Worm (Caenorhabditis elegans) whole organism, L3 larva: ENCODE measurements around the gene W01A11.1.

ENCODE experiments used
- R02D3.7 ChIP-seq: fragments of 150-350 bp; optimal IDR thresholded peaks from 2 replicates; lab custom pipeline; 2014; ENCODE audit warnings: missing biosample characterization, missing genetic modification characterization
- ZK546.5 ChIP-seq: sonication (generic microtip); optimal IDR thresholded peaks from 2 replicates; lab custom pipeline; 2017; ENCODE audit warnings: missing biosample characterization, missing genetic modification characterization
- aly-2 ChIP-seq: fragments of 150-350 bp; optimal IDR thresholded peaks from 2 replicates; lab custom pipeline; 2014; ENCODE audit warnings: missing biosample characterization, missing genetic modification characterization
- ama-1 ChIP-seq: fragments of 150-350 bp; optimal IDR thresholded peaks from 2 replicates; lab custom pipeline; 2018
- ceh-28 ChIP-seq: fragments of 150-350 bp; optimal IDR thresholded peaks from 2 replicates; lab custom pipeline; 2014; ENCODE audit warnings: missing biosample characterization, missing genetic modification reagents, missing genetic modification characterization
- ceh-82 ChIP-seq: fragments of 150-350 bp; optimal IDR thresholded peaks from 2 replicates; lab custom pipeline; 2014; ENCODE audit warnings: missing biosample characterization, missing genetic modification characterization
- daf-12 ChIP-seq: fragments of 150-350 bp; optimal IDR thresholded peaks from 2 replicates; lab custom pipeline; 2014; ENCODE audit warnings: missing biosample characterization, missing genetic modification reagents, missing genetic modification characterization
- egl-27 ChIP-seq: sonication (generic microtip); optimal IDR thresholded peaks from 4 replicates; lab custom pipeline; 2017; ENCODE audit warnings: missing biosample characterization, missing genetic modification reagents, missing genetic modification characterization
- egl-5 ChIP-seq: fragments of 150-350 bp; optimal IDR thresholded peaks from 2 replicates; lab custom pipeline; 2017; ENCODE audit warnings: missing biosample characterization, missing genetic modification reagents, missing genetic modification characterization, inconsistent platforms
- elt-1 ChIP-seq: fragments of 150-350 bp; optimal IDR thresholded peaks from 2 replicates; lab custom pipeline; 2014; ENCODE audit warnings: missing biosample characterization, missing genetic modification characterization
- elt-2 ChIP-seq: sonication (generic microtip); optimal IDR thresholded peaks from 2 replicates; lab custom pipeline; 2016; ENCODE audit warnings: missing genetic modification reagents, mild to moderate bottlenecking, missing genetic modification characterization, missing compliant biosample characterization
- elt-3 ChIP-seq, 3 experiments: fragments of 150-350 bp in 1 of 3; sonication (generic microtip) in 2 of 3; optimal IDR thresholded peaks; 2 replicates in 2 of 3; 4 replicates in 1 of 3; lab custom pipeline; 2014 to 2017; ENCODE audit warnings: missing biosample characterization in 3 of 3, missing genetic modification characterization in 3 of 3
- eor-1 ChIP-seq, 2 experiments: fragments of 150-350 bp; optimal IDR thresholded peaks; 2 replicates each; lab custom pipeline; 2014 to 2018; ENCODE audit warnings: missing biosample characterization in 2 of 2, missing genetic modification characterization in 2 of 2
- fkh-10 ChIP-seq: sonication (generic microtip); optimal IDR thresholded peaks from 2 replicates; lab custom pipeline; 2017; ENCODE audit warnings: missing biosample characterization, missing genetic modification reagents, missing genetic modification characterization
- fkh-2 ChIP-seq: fragments of 150-350 bp; optimal IDR thresholded peaks from 2 replicates; lab custom pipeline; 2014; ENCODE audit warnings: missing biosample characterization, missing genetic modification reagents, missing genetic modification characterization
- fos-1 ChIP-seq: fragments of 150-350 bp; optimal IDR thresholded peaks from 2 replicates; lab custom pipeline; 2014; ENCODE audit warnings: missing biosample characterization, missing genetic modification characterization
- jun-1 ChIP-seq: fragments of 150-350 bp; optimal IDR thresholded peaks from 2 replicates; lab custom pipeline; 2014; ENCODE audit warnings: missing biosample characterization, missing genetic modification reagents, missing genetic modification characterization
- lin-39 ChIP-seq: fragments of 150-350 bp; optimal IDR thresholded peaks from 2 replicates; lab custom pipeline; 2018; ENCODE audit warnings: missing biosample characterization, missing genetic modification reagents, missing genetic modification characterization
- lsy-12 ChIP-seq: sonication (generic microtip); optimal IDR thresholded peaks from 2 replicates; lab custom pipeline; 2016; ENCODE audit warnings: mild to moderate bottlenecking, missing genetic modification characterization, missing compliant biosample characterization
- nfya-1 ChIP-seq: sonication (generic microtip); optimal IDR thresholded peaks from 2 replicates; lab custom pipeline; 2017; ENCODE audit warnings: missing genetic modification characterization, mild to moderate bottlenecking, missing compliant biosample characterization, antibody characterized with exemption, moderate library complexity; ENCODE audit not compliant: insufficient read depth
- nhr-11 ChIP-seq: fragments of 150-350 bp; optimal IDR thresholded peaks from 2 replicates; lab custom pipeline; 2014; ENCODE audit warnings: missing biosample characterization, missing genetic modification characterization
- nhr-25 ChIP-seq: sonication (generic microtip); optimal IDR thresholded peaks from 2 replicates; lab custom pipeline; 2017; ENCODE audit warnings: missing biosample characterization, missing genetic modification characterization
- nhr-77 ChIP-seq: fragments of 150-350 bp; optimal IDR thresholded peaks from 2 replicates; lab custom pipeline; 2014; ENCODE audit warnings: missing biosample characterization, missing genetic modification characterization
- pha-4 ChIP-seq: fragments of 150-350 bp; optimal IDR thresholded peaks from 2 replicates; lab custom pipeline; 2014; ENCODE audit warnings: missing biosample characterization, missing genetic modification reagents, missing genetic modification characterization
- pqm-1 ChIP-seq: fragments of 150-350 bp; optimal IDR thresholded peaks from 2 replicates; lab custom pipeline; 2017; ENCODE audit warnings: missing biosample characterization, missing genetic modification characterization, inconsistent platforms
- sea-2 ChIP-seq: fragments of 150-350 bp; sonication (generic microtip); optimal IDR thresholded peaks from 4 replicates; lab custom pipeline; 2014; ENCODE audit warnings: missing biosample characterization, missing genetic modification reagents, missing genetic modification characterization
- skn-1 ChIP-seq: fragments of 150-350 bp; optimal IDR thresholded peaks from 2 replicates; lab custom pipeline; 2014; ENCODE audit warnings: missing biosample characterization, missing genetic modification characterization
- snpc-4 ChIP-seq: fragments of 150-350 bp; optimal IDR thresholded peaks from 2 replicates; lab custom pipeline; 2014; ENCODE audit warnings: missing biosample characterization, missing genetic modification characterization
- tbx-2 ChIP-seq: sonication (generic microtip); optimal IDR thresholded peaks from 2 replicates; lab custom pipeline; 2016; ENCODE audit warnings: mild to moderate bottlenecking, missing genetic modification characterization, missing compliant biosample characterization
- ztf-4 ChIP-seq: fragments of 150-350 bp; optimal IDR thresholded peaks from 2 replicates; lab custom pipeline; 2014; ENCODE audit warnings: missing biosample characterization, missing genetic modification characterization

W01A11.1 gene

ce11 chrV:6488849-6489248 is 10.2 kb upstream of the W01A11.1 start, which contains the start of gene lec-10:
Gene lec-10, minus strand, starts transcription at chrV:6489120.
- peak; percentile 59 for TF ChIP-seq pha-4
- TF ChIP-seq pqm-1 (tag; lab: Kevin White, UChicago): peak; percentile 89
- TF ChIP-seq jun-1 (tag; lab: Kevin White, UChicago): peak; percentile 26
- TF ChIP-seq aly-2 (tag; lab: Kevin White, UChicago): no peak
- TF ChIP-seq elt-2 (tag; lab: Kevin White, UChicago): peak; percentile 95
- TF ChIP-seq, all 47 proteins: peak for 4

ce11 chrV:6492497-6492896 is 6.5 kb upstream of the W01A11.1 start:
- peak; percentile 87 for TF ChIP-seq elt-2 (tag; lab: Kevin White, UChicago)
- TF ChIP-seq pqm-1 (tag; lab: Kevin White, UChicago): peak; percentile 33
- no peak for TF ChIP-seq ama-1 (lab: Kevin White, UChicago)
- no peak for TF ChIP-seq elt-1 (tag; lab: Kevin White, UChicago)
- peak; percentile 7 for TF ChIP-seq skn-1 (tag; lab: Kevin White, UChicago)
- TF ChIP-seq ztf-4: no peak
- no peak for TF ChIP-seq ceh-82 (tag; lab: Kevin White, UChicago)
- no peak for TF ChIP-seq ceh-28 (tag; lab: Kevin White, UChicago)

ce11 chrV:6493821-6494220 is 5.2 kb upstream of the W01A11.1 start, which contains the start of gene cpt-6:
Gene cpt-6, minus strand, starts transcription at chrV:6493921.
- TF ChIP-seq fos-1 (tag; lab: Kevin White, UChicago) (no peak), sea-2 (GFP tag; lab: Kevin White, UChicago) (no peak)

- TF ChIP-seq nhr-77 (no peak), eor-1 (tag; optimal IDR thresholded peaks at IDR 0.05; lab: Kevin White, UChicago) (no peak), aly-2 (tag; lab: Kevin White, UChicago) (no peak), ZK546.5 (tag; lab: Kevin White, UChicago) (no peak), ztf-4 (no peak)
Observed at ce11 chrV:6495353-6495752, 3.7 kb upstream of the W01A11.1 start.

ce11 chrV:6496611-6497158 is 2.3 kb upstream of the W01A11.1 start, which contains the start of gene dgtr-1:
Gene dgtr-1, plus strand, starts transcription at chrV:6497108.
- TF ChIP-seq ceh-82 (tag; lab: Kevin White, UChicago) (no peak), elt-3 (tag; optimal IDR thresholded peaks at IDR 0.05; lab: Kevin White, UChicago) (no peak), egl-27 (no peak), jun-1 (tag; lab: Kevin White, UChicago) (no peak), fkh-10 (GFP tag; lab: Kevin White, UChicago) (no peak), elt-2 (tag; lab: Kevin White, UChicago) (no peak), pqm-1 (tag; lab: Kevin White, UChicago) (no peak), ceh-28 (tag; lab: Kevin White, UChicago) (no peak), nhr-25 (tag; lab: Kevin White, UChicago) (no peak), ZK546.5 (tag; lab: Kevin White, UChicago) (no peak), lin-39 (tag; lab: Kevin White, UChicago) (no peak), nfya-1 (tag; lab: Kevin White, UChicago) (no peak), nhr-11 (tag; lab: Kevin White, UChicago) (no peak), nhr-77 (no peak), lsy-12 (tag; lab: Kevin White, UChicago) (no peak)

ce11 chrV:6498441-6498840 is 583 bp upstream of the W01A11.1 start:
- TF ChIP-seq egl-5 (tag; lab: Kevin White, UChicago) (no peak), elt-1 (tag; lab: Kevin White, UChicago) (peak; percentile 47)

ce11 chrV:6503158-6503557 is 4.1 kb downstream of the W01A11.1 start:
- TF ChIP-seq snpc-4 (tag; lab: Kevin White, UChicago): no peak
- no peak for TF ChIP-seq elt-3 (tag; optimal IDR thresholded peaks at IDR 0.05; lab: Kevin White, UChicago)
- TF ChIP-seq fkh-2 (tag; lab: Kevin White, UChicago): no peak
- TF ChIP-seq lin-39 (tag; lab: Kevin White, UChicago): peak; percentile 39
- TF ChIP-seq lsy-12 (tag; lab: Kevin White, UChicago): no peak
- no peak for TF ChIP-seq R02D3.7 (tag; lab: Kevin White, UChicago)
- no peak for TF ChIP-seq daf-12 (tag; lab: Kevin White, UChicago)
- TF ChIP-seq tbx-2 (tag; lab: Kevin White, UChicago): no peak
- peak; percentile 0 for TF ChIP-seq nhr-25 (tag; lab: Kevin White, UChicago)
- no peak for TF ChIP-seq nhr-11 (tag; lab: Kevin White, UChicago)
- TF ChIP-seq eor-1 (tag; optimal IDR thresholded peaks at IDR 0.05; lab: Kevin White, UChicago): no peak
